Worm (Caenorhabditis elegans) whole organism, L4 larva: Measurements from ENCODE around the gene Y41D4B.1.

Source experiments
- D1046.2 ChIP-seq: fragments of 200-800 bp; sonication (Bioruptor generic); IDR thresholded peaks from 2 replicates; pipeline ENCODE4 v1.3.6; 2022; ENCODE audit warnings: missing genetic modification characterization, missing compliant biosample characterization
- F10B5.3 ChIP-seq: sonication (generic microtip); optimal IDR thresholded peaks from 2 replicates; lab custom pipeline; 2016; ENCODE audit warnings: mild to moderate bottlenecking, missing genetic modification characterization, missing compliant biosample characterization
- F37D6.2 ChIP-seq: sonication (generic microtip); optimal IDR thresholded peaks from 2 replicates; lab custom pipeline; 2016; ENCODE audit warnings: mild to moderate bottlenecking, missing genetic modification characterization, missing compliant biosample characterization
- Y105C5A.15 ChIP-seq: fragments of 200-800 bp; sonication (Bioruptor generic); IDR thresholded peaks from 2 replicates; pipeline ENCODE4 v1.3.6; 2022; ENCODE audit warnings: missing genetic modification characterization, missing compliant biosample characterization
- Y5F2A.4 ChIP-seq: fragments of 200-800 bp; sonication (Bioruptor generic); optimal IDR thresholded peaks from 2 replicates; lab custom pipeline; 2018; ENCODE audit warnings: mild to moderate bottlenecking, missing genetic modification characterization, missing compliant biosample characterization
- ZK337.2 ChIP-seq: fragments of 200-800 bp; sonication (Bioruptor generic); IDR thresholded peaks from 2 replicates; pipeline ENCODE4 v1.3.6; 2022; ENCODE audit warnings: missing genetic modification reagents, missing genetic modification characterization, missing compliant biosample characterization
- aha-1 ChIP-seq: fragments of 150-350 bp; peaks from one replicate; lab custom pipeline; 2014; ENCODE audit warnings: missing biosample characterization, missing genetic modification characterization
- ceh-20 ChIP-seq: fragments of 200-800 bp; sonication (Bioruptor generic); IDR thresholded peaks from 2 replicates; pipeline ENCODE4 v1.3.6; 2022; ENCODE audit warnings: missing genetic modification reagents, missing genetic modification characterization, missing compliant biosample characterization
- ceh-32 ChIP-seq: sonication (generic microtip); optimal IDR thresholded peaks from 2 replicates; lab custom pipeline; 2016; ENCODE audit warnings: mild to moderate bottlenecking, missing genetic modification characterization, missing compliant biosample characterization; ENCODE audit not compliant: poor library complexity
- ceh-44 ChIP-seq: fragments of 200-800 bp; sonication (Bioruptor generic); IDR thresholded peaks from 2 replicates; pipeline ENCODE4 v1.3.6; 2022; ENCODE audit warnings: missing genetic modification reagents, missing genetic modification characterization, missing compliant biosample characterization
- ceh-82 ChIP-seq: sonication (generic microtip); optimal IDR thresholded peaks from 2 replicates; lab custom pipeline; 2017; ENCODE audit warnings: missing biosample characterization, missing genetic modification characterization
- cey-2 ChIP-seq: sonication (generic microtip); optimal IDR thresholded peaks from 3 replicates; lab custom pipeline; 2017; ENCODE audit warnings: missing genetic modification characterization, mild to moderate bottlenecking, missing compliant biosample characterization, antibody characterized with exemption, borderline replicate concordance; ENCODE audit not compliant: insufficient read depth
- ctbp-1 ChIP-seq: fragments of 200-800 bp; sonication (Bioruptor generic); IDR thresholded peaks from 2 replicates; pipeline ENCODE4 v1.3.6; 2022; ENCODE audit warnings: missing genetic modification reagents, missing genetic modification characterization, missing compliant biosample characterization
- dpl-1 ChIP-seq: fragments of 150-350 bp; optimal IDR thresholded peaks from 2 replicates; lab custom pipeline; 2014; ENCODE audit warnings: missing biosample characterization, missing genetic modification reagents, missing genetic modification characterization
- duxl-1 ChIP-seq: sonication (generic microtip); optimal IDR thresholded peaks from 2 replicates; lab custom pipeline; 2016; ENCODE audit warnings: mild to moderate bottlenecking, missing genetic modification characterization, moderate library complexity, missing compliant biosample characterization; ENCODE audit not compliant: poor library complexity
- egl-43 ChIP-seq: fragments of 200-800 bp; sonication (Bioruptor generic); IDR thresholded peaks from 2 replicates; pipeline ENCODE4 v1.3.6; 2022; ENCODE audit warnings: missing genetic modification reagents, missing genetic modification characterization, missing compliant biosample characterization
- fos-1 ChIP-seq: fragments of 150-350 bp; optimal IDR thresholded peaks from 2 replicates; lab custom pipeline; 2014; ENCODE audit warnings: missing biosample characterization, missing genetic modification characterization
- gei-8 ChIP-seq: fragments of 200-800 bp; sonication (Bioruptor generic); optimal IDR thresholded peaks from 2 replicates; lab custom pipeline; 2018; ENCODE audit warnings: mild to moderate bottlenecking, missing genetic modification characterization, missing compliant biosample characterization
- hif-1 ChIP-seq, 2 experiments: sonication (generic microtip); optimal IDR thresholded peaks; 2 replicates each; lab custom pipeline; 2016 to 2017; ENCODE audit warnings: missing compliant biosample characterization in 2 of 2, missing genetic modification characterization in 2 of 2, missing genetic modification reagents in 2 of 2, missing genotype in 2 of 2, mild to moderate bottlenecking in 1 of 2
- hlh-30 ChIP-seq: sonication (generic microtip); optimal IDR thresholded peaks from 2 replicates; lab custom pipeline; 2017; ENCODE audit warnings: antibody characterized with exemption, mild to moderate bottlenecking, missing genetic modification characterization, missing compliant biosample characterization; ENCODE audit not compliant: insufficient read depth
- jun-1 ChIP-seq: fragments of 150-350 bp; optimal IDR thresholded peaks from 2 replicates; lab custom pipeline; 2014; ENCODE audit warnings: missing biosample characterization, missing genetic modification reagents, missing genetic modification characterization
- lim-7 ChIP-seq: fragments of 200-800 bp; sonication (Bioruptor generic); IDR thresholded peaks from 2 replicates; pipeline ENCODE4 v1.3.6; 2022; ENCODE audit warnings: missing genetic modification characterization, missing compliant biosample characterization
- lin-1 ChIP-seq: fragments of 200-800 bp; sonication (Bioruptor generic); IDR thresholded peaks from 2 replicates; pipeline ENCODE4 v1.3.6; 2022; ENCODE audit warnings: missing genetic modification reagents, missing genetic modification characterization, missing compliant biosample characterization
- lin-39 ChIP-seq: fragments of 150-350 bp; optimal IDR thresholded peaks from 2 replicates; lab custom pipeline; 2014; ENCODE audit warnings: missing biosample characterization, missing genetic modification reagents, missing genetic modification characterization
- madf-5 ChIP-seq, 2 experiments: fragments of 200-800 bp; sonication (Bioruptor generic); IDR thresholded peaks; 2 replicates each; pipeline ENCODE4 v1.3.6; 2022; ENCODE audit warnings: missing compliant biosample characterization in 2 of 2, missing genetic modification characterization in 2 of 2
- mdt-29 ChIP-seq: fragments of 200-800 bp; sonication (Bioruptor generic); IDR thresholded peaks from 2 replicates; pipeline ENCODE4 v1.3.6; 2022; ENCODE audit warnings: missing genetic modification reagents, missing genetic modification characterization, missing compliant biosample characterization
- mxl-2 ChIP-seq: fragments of 200-800 bp; sonication (Bioruptor generic); conservative IDR thresholded peaks from 2 replicates; pipeline ENCODE4 v1.3.6; 2022; ENCODE audit warnings: missing genetic modification reagents, missing genetic modification characterization, missing compliant biosample characterization
- mxl-3 ChIP-seq: fragments of 200-800 bp; sonication (Bioruptor generic); optimal IDR thresholded peaks from 2 replicates; lab custom pipeline; 2018; ENCODE audit warnings: mild to moderate bottlenecking, missing genetic modification characterization, missing compliant biosample characterization
- nhr-10 ChIP-seq: fragments of 150-350 bp; optimal IDR thresholded peaks from 2 replicates; lab custom pipeline; 2014; ENCODE audit warnings: missing biosample characterization, missing genetic modification characterization
- nhr-25 ChIP-seq: sonication (generic microtip); optimal IDR thresholded peaks from 2 replicates; lab custom pipeline; 2017; ENCODE audit warnings: missing genetic modification characterization, mild to moderate bottlenecking, missing compliant biosample characterization, antibody characterized with exemption, moderate library complexity, borderline replicate concordance; ENCODE audit not compliant: insufficient read depth
- nhr-41 ChIP-seq: fragments of 200-800 bp; sonication (Bioruptor generic); IDR thresholded peaks from 2 replicates; pipeline ENCODE4 v1.3.6; 2022; ENCODE audit warnings: missing genetic modification reagents, missing genetic modification characterization, missing compliant biosample characterization
- nhr-76 ChIP-seq: fragments of 150-350 bp; optimal IDR thresholded peaks from 2 replicates; lab custom pipeline; 2014; ENCODE audit warnings: missing biosample characterization, missing genetic modification characterization
- nhr-77 ChIP-seq: fragments of 150-350 bp; optimal IDR thresholded peaks from 2 replicates; lab custom pipeline; 2014; ENCODE audit warnings: missing biosample characterization, missing genetic modification characterization
- pha-4 ChIP-seq, 2 experiments: fragments of 150-350 bp in 1 of 2; fragments of 200-800 bp in 1 of 2; sonication (Bioruptor generic) in 1 of 2; IDR thresholded peaks in 1 of 2; optimal IDR thresholded peaks in 1 of 2; 2 replicates each; pipeline versions ENCODE4 v1.3.6 to Lab custom; 2014 to 2022; ENCODE audit warnings: missing genetic modification characterization in 2 of 2, missing genetic modification reagents in 2 of 2, missing biosample characterization in 1 of 2, missing compliant biosample characterization in 1 of 2
- php-3 ChIP-seq: fragments of 200-800 bp; sonication (Bioruptor generic); IDR thresholded peaks from 2 replicates; pipeline ENCODE4 v1.3.6; 2022; ENCODE audit warnings: missing genetic modification reagents, missing genetic modification characterization, missing compliant biosample characterization
- pqm-1 ChIP-seq: sonication (generic microtip); optimal IDR thresholded peaks from 2 replicates; lab custom pipeline; 2017; ENCODE audit warnings: missing biosample characterization, missing genetic modification characterization
- set-16 ChIP-seq: fragments of 200-800 bp; sonication (Bioruptor generic); IDR thresholded peaks from 2 replicates; pipeline ENCODE4 v1.3.6; 2022; ENCODE audit warnings: missing genetic modification reagents, missing genetic modification characterization, missing compliant biosample characterization
- skn-1 ChIP-seq: fragments of 150-350 bp; optimal IDR thresholded peaks from 2 replicates; lab custom pipeline; 2014; ENCODE audit warnings: missing biosample characterization, missing genetic modification characterization
- snpc-4 ChIP-seq: fragments of 150-350 bp; optimal IDR thresholded peaks from 2 replicates; lab custom pipeline; 2014; ENCODE audit warnings: missing biosample characterization, missing genetic modification characterization
- unc-39 ChIP-seq: sonication (generic microtip); optimal IDR thresholded peaks from 2 replicates; lab custom pipeline; 2017; ENCODE audit warnings: missing biosample characterization, missing genetic modification characterization
- vab-7 ChIP-seq: fragments of 200-800 bp; sonication (Bioruptor generic); IDR thresholded peaks from 2 replicates; pipeline ENCODE4 v1.3.6; 2022; ENCODE audit warnings: missing genetic modification reagents, missing genetic modification characterization, missing compliant biosample characterization
- zag-1 ChIP-seq: fragments of 150-350 bp; optimal IDR thresholded peaks from 2 replicates; lab custom pipeline; 2014; ENCODE audit warnings: missing biosample characterization, missing genetic modification characterization
- ztf-7 ChIP-seq: fragments of 150-350 bp; optimal IDR thresholded peaks from 2 replicates; lab custom pipeline; 2014; ENCODE audit warnings: missing biosample characterization, missing genetic modification characterization

The Y41D4B.1 gene

DNA sequence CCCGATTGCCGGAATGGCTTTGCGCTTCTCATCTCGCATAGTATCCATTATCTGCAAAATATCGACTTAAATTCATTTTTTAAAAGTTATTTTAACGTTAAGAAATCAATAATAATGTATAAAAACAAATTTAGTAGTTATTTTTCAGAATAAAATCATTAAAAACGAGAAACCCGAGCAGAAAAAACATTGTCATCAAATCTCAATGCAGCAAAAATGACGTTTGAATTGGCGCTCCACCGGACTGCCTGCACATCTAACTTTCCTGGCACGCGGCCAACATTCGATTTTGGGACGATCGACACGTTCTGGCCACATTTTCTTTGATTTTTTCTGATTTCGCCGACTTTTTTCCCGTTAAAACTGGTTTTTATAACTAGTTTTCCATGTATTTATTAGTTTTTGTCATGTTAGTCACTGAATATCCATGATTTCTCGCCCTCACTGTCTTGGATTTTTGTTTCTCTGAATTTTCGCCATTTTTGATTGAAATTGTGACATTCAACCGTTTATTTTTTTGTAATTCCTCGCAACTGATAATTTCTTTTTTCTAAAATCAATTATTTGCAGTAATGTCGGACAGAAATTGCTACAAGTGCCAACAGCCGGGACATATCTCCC lies 37.3 kb downstream of the Y41D4B.1 start, which contains the start of the genes pbs-1 and K08D12.3 (continued):
- no peak for TF ChIP-seq Y5F2A.4 (GFP tag; lab: Kevin White, UChicago)
- peak; percentile 48 for TF ChIP-seq nhr-25
- TF ChIP-seq vab-7 (GFP tag; lab: Robert Waterston, UW), result no peak
- no peak for TF ChIP-seq nhr-10 (tag; lab: Kevin White, UChicago)
- no peak for TF ChIP-seq ceh-44 (GFP tag; lab: Robert Waterston, UW)
- TF ChIP-seq ceh-82 (tag; lab: Kevin White, UChicago), result no peak
- TF ChIP-seq nhr-77, result peak; percentile 14
- TF ChIP-seq dpl-1 (GFP tag; lab: Kevin White, UChicago), result peak; percentile 93
- no peak for TF ChIP-seq Y105C5A.15 (GFP tag; lab: Robert Waterston, UW)
- TF ChIP-seq hif-1 (tag; optimal IDR thresholded peaks at IDR 0.05; lab: Kevin White, UChicago), result peak in 1 of 2 experiments; percentile 75
- no peak for TF ChIP-seq skn-1 (tag; lab: Kevin White, UChicago)
- TF ChIP-seq php-3, result no peak
- peak; percentile 71 for TF ChIP-seq aha-1 (tag; lab: Kevin White, UChicago)
- TF ChIP-seq jun-1, result no peak
- no peak for TF ChIP-seq pqm-1 (tag; lab: Kevin White, UChicago)
- TF ChIP-seq ZK337.2, result no peak
- TF ChIP-seq nhr-41 (GFP tag; lab: Robert Waterston, UW), result no peak
- TF ChIP-seq gei-8 (GFP tag; lab: Kevin White, UChicago), result no peak
- TF ChIP-seq ceh-32, result no peak
- no peak for TF ChIP-seq lin-1
- TF ChIP-seq lin-39 (tag; lab: Kevin White, UChicago), result no peak
- TF ChIP-seq cey-2, result no peak
- no peak for TF ChIP-seq pha-4 (GFP tag; IDR thresholded peaks at IDR 0.05; lab: Robert Waterston, UW)
- TF ChIP-seq pha-4 (tag; optimal IDR thresholded peaks at IDR 0.05; lab: Kevin White, UChicago), result no peak
- no peak for TF ChIP-seq D1046.2 (GFP tag; lab: Robert Waterston, UW)
- no peak for TF ChIP-seq lim-7
- TF ChIP-seq ceh-20 (GFP tag; lab: Robert Waterston, UW), result no peak
- TF ChIP-seq zag-1 (tag; lab: Kevin White, UChicago), result no peak
- TF ChIP-seq mdt-29 (GFP tag; lab: Robert Waterston, UW), result no peak
- peak; percentile 35 for TF ChIP-seq ztf-7 (tag; lab: Kevin White, UChicago)
- no peak for TF ChIP-seq egl-43 (GFP tag; lab: Robert Waterston, UW)
- TF ChIP-seq F10B5.3 (tag; lab: Kevin White, UChicago), result peak; percentile 19
- TF ChIP-seq snpc-4 (tag; lab: Kevin White, UChicago), result no peak
- TF ChIP-seq mxl-2 (GFP tag; lab: Robert Waterston, UW), result no peak
- TF ChIP-seq unc-39 (tag; lab: Kevin White, UChicago), result no peak
- TF ChIP-seq fos-1 (tag; lab: Kevin White, UChicago), result no peak
- TF ChIP-seq ctbp-1 (GFP tag; lab: Robert Waterston, UW), result 0 out of 2 replicates have a peak, but pooled peaks have one; percentile 44
- TF ChIP-seq nhr-76 (tag; lab: Kevin White, UChicago), result no peak
- TF ChIP-seq, all 104 proteins: peak for 35

DNA sequence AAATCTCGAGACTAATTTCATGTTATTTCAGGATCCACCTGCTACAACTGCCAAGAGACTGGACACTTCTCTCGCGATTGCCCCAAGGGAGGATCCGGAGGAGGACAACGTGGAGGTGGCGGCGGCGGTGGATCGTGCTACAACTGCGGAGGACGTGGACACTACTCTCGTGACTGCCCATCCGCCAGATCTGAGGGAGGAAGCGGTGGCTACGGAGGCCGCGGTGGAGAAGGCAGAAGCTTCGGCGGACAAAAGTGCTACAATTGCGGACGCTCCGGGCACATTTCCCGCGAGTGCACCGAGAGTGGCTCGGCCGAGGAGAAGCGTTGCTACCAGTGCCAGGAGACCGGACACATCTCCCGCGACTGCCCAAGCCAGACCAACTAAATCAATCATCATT lies 38.0 kb downstream of the Y41D4B.1 start:
- TF ChIP-seq set-16 (GFP tag; lab: Robert Waterston, UW), result peak; percentile 96
- TF ChIP-seq duxl-1 (tag; lab: Kevin White, UChicago), result no peak
- no peak for TF ChIP-seq mxl-3 (GFP tag; lab: Kevin White, UChicago)
- TF ChIP-seq hif-1 (tag; optimal IDR thresholded peaks at IDR 0.05; lab: Kevin White, UChicago), result no peak
- TF ChIP-seq hlh-30 (tag; lab: Kevin White, UChicago), result no peak
- no peak for TF ChIP-seq madf-5 (GFP tag; IDR thresholded peaks at IDR 0.05; lab: Robert Waterston, UW)
- no peak for TF ChIP-seq F37D6.2
- no peak for TF ChIP-seq ceh-44 (GFP tag; lab: Robert Waterston, UW)
